Worm (Caenorhabditis elegans) whole organism, early embryonic: ENCODE measurements around the gene cyp-33D1.

Experiments used
- B0310.2 ChIP-seq: sonication (generic microtip); optimal IDR thresholded peaks from 2 replicates; lab custom pipeline; 2016; ENCODE audit warnings: mild to moderate bottlenecking, missing genetic modification characterization, missing compliant biosample characterization
- F13C5.2 ChIP-seq: sonication (generic microtip); optimal IDR thresholded peaks from 2 replicates; lab custom pipeline; 2017; ENCODE audit warnings: mild to moderate bottlenecking, missing genetic modification characterization, inconsistent platforms, missing compliant biosample characterization
- aly-1 ChIP-seq: sonication (generic microtip); optimal IDR thresholded peaks from 2 replicates; lab custom pipeline; 2016; ENCODE audit warnings: missing genetic modification characterization, missing compliant biosample characterization
- ama-1 ChIP-seq: fragments of 150-350 bp; optimal IDR thresholded peaks from 2 replicates; lab custom pipeline; 2014
- ceh-13 ChIP-seq: fragments of 200-800 bp; sonication (Bioruptor generic); optimal IDR thresholded peaks from 2 replicates; lab custom pipeline; 2018; ENCODE audit warnings: mild to moderate bottlenecking, missing genetic modification characterization, missing compliant biosample characterization
- ceh-36 ChIP-seq: sonication (generic microtip); optimal IDR thresholded peaks from 2 replicates; lab custom pipeline; 2016; ENCODE audit warnings: missing genetic modification characterization, inconsistent platforms, missing compliant biosample characterization
- ets-7 ChIP-seq: sonication (generic microtip); optimal IDR thresholded peaks from 2 replicates; lab custom pipeline; 2016; ENCODE audit warnings: missing genotype, missing genetic modification characterization, missing compliant biosample characterization
- flt-1 ChIP-seq: fragments of 200-800 bp; sonication (Bioruptor generic); IDR thresholded peaks from 2 replicates; pipeline ENCODE4 v1.3.6; 2022; ENCODE audit warnings: missing genetic modification characterization, missing compliant biosample characterization
- hmbx-1 ChIP-seq: sonication (generic microtip); optimal IDR thresholded peaks from 2 replicates; lab custom pipeline; 2016; ENCODE audit warnings: mild to moderate bottlenecking, missing genetic modification characterization, missing compliant biosample characterization
- hmg-4 ChIP-seq: fragments of 200-800 bp; sonication (Bioruptor generic); optimal IDR thresholded peaks from 2 replicates; lab custom pipeline; 2018; ENCODE audit warnings: mild to moderate bottlenecking, missing genetic modification characterization, missing compliant biosample characterization
- hnd-1 ChIP-seq: sonication (generic microtip); optimal IDR thresholded peaks from 2 replicates; lab custom pipeline; 2016; ENCODE audit warnings: missing genetic modification characterization, missing compliant biosample characterization
- pes-1 ChIP-seq: fragments of 200-800 bp; sonication (Bioruptor generic); IDR thresholded peaks from 2 replicates; pipeline ENCODE4 v1.3.6; 2022; ENCODE audit warnings: missing genetic modification reagents, missing genetic modification characterization, missing compliant biosample characterization
- scrt-1 ChIP-seq: fragments of 200-800 bp; sonication (Bioruptor generic); IDR thresholded peaks from 2 replicates; pipeline ENCODE4 v1.3.6; 2022; ENCODE audit warnings: missing genetic modification characterization, missing compliant biosample characterization
- sea-1 ChIP-seq: fragments of 200-800 bp; sonication (Bioruptor generic); conservative IDR thresholded peaks from 2 replicates; pipeline ENCODE4 v1.3.6; 2022; ENCODE audit warnings: missing genetic modification characterization, missing compliant biosample characterization
- tbx-11 ChIP-seq: fragments of 200-800 bp; sonication (Bioruptor generic); IDR thresholded peaks from 2 replicates; pipeline ENCODE4 v1.3.6; 2022; ENCODE audit warnings: missing genetic modification characterization, missing compliant biosample characterization
- tbx-37 ChIP-seq: fragments of 200-800 bp; sonication (Bioruptor generic); conservative IDR thresholded peaks from 2 replicates; pipeline ENCODE4 v1.3.6; 2022; ENCODE audit warnings: missing genetic modification reagents, missing genetic modification characterization, missing compliant biosample characterization
- tra-4 ChIP-seq: sonication (generic microtip); optimal IDR thresholded peaks from 2 replicates; lab custom pipeline; 2017; ENCODE audit warnings: missing genetic modification characterization, missing compliant biosample characterization

Gene cyp-33D1

DNA sequence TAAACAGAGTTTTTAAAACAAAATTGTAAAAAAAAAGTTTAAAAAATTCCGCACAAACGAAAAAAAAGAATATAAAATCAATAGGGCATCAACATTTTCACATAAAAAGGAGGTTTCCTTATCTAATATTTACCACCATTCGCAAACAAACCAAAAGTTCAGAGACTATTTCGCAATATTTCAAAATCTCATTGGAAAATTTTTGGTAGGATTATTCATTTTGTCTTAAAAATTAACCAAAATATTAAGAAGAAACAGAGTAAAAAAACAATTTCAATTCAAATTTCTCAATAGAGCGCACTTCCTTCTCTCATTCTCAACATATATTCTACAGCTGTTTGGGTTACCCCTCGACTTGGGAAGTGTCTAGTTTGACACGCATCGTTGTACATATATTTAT, 15.6 kb downstream of the cyp-33D1 start:
- TF ChIP-seq ceh-36 (tag; lab: Kevin White, UChicago) (no peak), sea-1 (GFP tag; lab: Robert Waterston, UW) (no peak), ama-1 (lab: Kevin White, UChicago) (no peak), hmg-4 (no peak), tbx-37 (GFP tag; lab: Robert Waterston, UW) (no peak), scrt-1 (no peak), flt-1 (GFP tag; lab: Robert Waterston, UW) (no peak), F13C5.2 (tag; lab: Kevin White, UChicago) (no peak), tbx-11 (GFP tag; lab: Robert Waterston, UW) (no peak), pes-1 (GFP tag; lab: Robert Waterston, UW) (no peak), hnd-1 (tag; lab: Kevin White, UChicago) (no peak), ets-7 (tag; lab: Kevin White, UChicago) (no peak), B0310.2 (tag; lab: Kevin White, UChicago) (no peak), aly-1 (tag; lab: Kevin White, UChicago) (no peak), ceh-13 (GFP tag; lab: Kevin White, UChicago) (no peak), tra-4 (no peak)

DNA sequence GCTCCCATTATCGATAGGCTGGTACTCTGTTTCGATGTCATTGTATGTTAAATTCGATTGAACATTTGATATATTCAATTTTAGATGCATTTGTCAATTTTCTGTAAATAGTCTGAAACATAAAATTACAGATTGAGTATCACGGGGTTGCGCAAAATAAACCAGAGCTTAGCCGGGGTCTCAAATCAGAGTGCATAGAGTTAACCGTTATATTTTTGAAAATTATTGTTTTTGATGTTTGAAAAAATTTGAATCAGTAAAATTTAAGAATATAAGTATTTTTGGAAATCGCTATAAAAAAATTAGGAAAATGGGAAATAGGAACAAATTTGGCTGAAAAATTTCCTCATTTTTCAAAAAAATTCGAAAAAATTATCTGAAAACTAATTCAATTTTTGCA, 16.1 kb downstream of the cyp-33D1 start, which contains the start of gene F10A3.17:
Gene F10A3.17, minus strand, starts transcription at position 101 of the 400 bp plus-strand sequence.
- no peak for TF ChIP-seq hmbx-1 (tag; lab: Kevin White, UChicago)

DNA sequence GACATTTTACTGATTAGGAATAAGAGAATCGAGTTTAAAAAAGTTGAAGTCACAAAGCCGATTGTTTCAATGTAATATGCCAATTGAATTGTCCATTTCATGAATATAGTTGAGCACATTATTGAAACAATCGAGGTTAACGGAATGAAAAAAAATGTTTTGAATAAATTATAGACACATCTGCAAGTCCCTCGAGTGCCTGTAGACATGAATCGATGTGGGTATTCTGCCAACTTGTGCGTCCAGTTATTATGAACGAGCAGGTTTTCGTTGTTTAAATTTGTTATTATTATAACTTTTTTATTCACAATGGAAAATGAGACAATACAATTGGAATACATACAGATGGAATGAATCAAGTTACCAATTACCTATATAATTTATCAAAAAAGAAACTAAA, 17.3 kb downstream of the cyp-33D1 start, which contains the start of gene str-99:
Gene str-99, minus strand, starts transcription at position 101 of the 400 bp plus-strand sequence.
- no peak for TF ChIP-seq tbx-37 (GFP tag; lab: Robert Waterston, UW)
- no peak for TF ChIP-seq ceh-13 (GFP tag; lab: Kevin White, UChicago)
- TF ChIP-seq tra-4 = no peak
- TF ChIP-seq aly-1 (tag; lab: Kevin White, UChicago) = no peak
- TF ChIP-seq B0310.2 (tag; lab: Kevin White, UChicago) = no peak
- no peak for TF ChIP-seq flt-1 (GFP tag; lab: Robert Waterston, UW)
- TF ChIP-seq hmbx-1 (tag; lab: Kevin White, UChicago) = no peak
- TF ChIP-seq scrt-1 = no peak
- TF ChIP-seq tbx-11 (GFP tag; lab: Robert Waterston, UW) = no peak
- TF ChIP-seq hnd-1 (tag; lab: Kevin White, UChicago) = no peak
- no peak for TF ChIP-seq ama-1 (lab: Kevin White, UChicago)
- TF ChIP-seq pes-1 (GFP tag; lab: Robert Waterston, UW) = no peak

DNA sequence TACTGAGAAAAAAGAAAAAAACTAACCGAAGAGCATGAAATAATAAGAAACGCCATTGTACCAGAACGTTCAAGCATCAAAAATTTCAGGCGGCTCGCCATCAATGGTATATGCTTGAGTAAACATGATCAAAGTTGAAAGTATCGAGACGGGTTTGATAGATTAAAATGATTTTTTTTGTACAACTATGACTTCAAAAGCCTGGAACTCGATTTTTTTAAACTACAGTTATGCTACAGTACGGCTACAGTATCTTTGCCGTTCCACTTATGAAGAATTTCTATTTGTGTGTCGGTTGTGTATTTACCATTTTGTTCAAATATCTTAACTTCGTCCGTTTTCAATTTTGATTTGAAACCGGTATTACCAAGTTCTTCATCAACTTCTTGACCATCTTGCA, 20.5 kb downstream of the cyp-33D1 start, which contains the start of gene str-97:
Gene str-97, minus strand, starts transcription at position 101 of the 400 bp plus-strand sequence.
- no peak for TF ChIP-seq ets-7 (tag; lab: Kevin White, UChicago)
- TF ChIP-seq flt-1 (GFP tag; lab: Robert Waterston, UW) = no peak

ce11 chrV:16153375-16153774, 22.3 kb downstream of the cyp-33D1 start, which contains the start of gene str-254:
Gene str-254, minus strand, starts transcription at chrV:16153475.
- TF ChIP-seq tbx-11 (GFP tag; lab: Robert Waterston, UW) (no peak), F13C5.2 (tag; lab: Kevin White, UChicago) (no peak), aly-1 (tag; lab: Kevin White, UChicago) (no peak), ceh-36 (tag; lab: Kevin White, UChicago) (no peak), scrt-1 (no peak), flt-1 (GFP tag; lab: Robert Waterston, UW) (no peak), hmg-4 (no peak), ceh-13 (GFP tag; lab: Kevin White, UChicago) (no peak), hmbx-1 (tag; lab: Kevin White, UChicago) (no peak), B0310.2 (tag; lab: Kevin White, UChicago) (no peak), hnd-1 (tag; lab: Kevin White, UChicago) (no peak), pes-1 (GFP tag; lab: Robert Waterston, UW) (no peak), tbx-37 (GFP tag; lab: Robert Waterston, UW) (no peak), sea-1 (GFP tag; lab: Robert Waterston, UW) (no peak), ama-1 (lab: Kevin White, UChicago) (no peak), tra-4 (no peak), ets-7 (tag; lab: Kevin White, UChicago) (no peak)

DNA sequence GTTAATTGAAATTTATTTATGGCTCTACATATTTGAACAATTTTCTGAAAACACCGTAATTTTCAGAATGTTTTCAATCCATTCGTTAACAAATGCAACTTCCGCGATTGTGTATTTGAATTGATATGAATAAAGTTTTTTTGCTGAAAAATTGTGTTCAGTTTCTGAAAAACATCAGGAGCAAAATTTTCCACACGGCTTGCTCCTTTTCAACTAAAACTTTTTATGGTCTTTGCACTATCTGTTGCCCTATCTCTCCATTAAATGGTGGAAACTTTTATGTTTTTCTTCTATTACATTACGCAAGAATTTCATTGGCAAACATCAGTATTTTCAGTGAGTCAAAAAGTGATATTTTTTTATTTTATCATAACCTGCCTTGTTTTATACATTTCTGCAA, 26.9 kb downstream of the cyp-33D1 start, which contains the start of gene F10A3.4:
Gene F10A3.4, plus strand, starts transcription at position 301 of the 400 bp plus-strand sequence.
- TF ChIP-seq flt-1 (GFP tag; lab: Robert Waterston, UW) (no peak), ceh-36 (tag; lab: Kevin White, UChicago) (no peak), scrt-1 (no peak), F13C5.2 (tag; lab: Kevin White, UChicago) (no peak), tbx-11 (GFP tag; lab: Robert Waterston, UW) (no peak), B0310.2 (tag; lab: Kevin White, UChicago) (no peak), ceh-13 (GFP tag; lab: Kevin White, UChicago) (no peak), hnd-1 (tag; lab: Kevin White, UChicago) (no peak), ama-1 (lab: Kevin White, UChicago) (no peak), hmbx-1 (tag; lab: Kevin White, UChicago) (no peak), tbx-37 (GFP tag; lab: Robert Waterston, UW) (no peak), ets-7 (tag; lab: Kevin White, UChicago) (no peak), sea-1 (GFP tag; lab: Robert Waterston, UW) (no peak), tra-4 (no peak), hmg-4 (no peak)

ce11 chrV:16145009-16145408, 30.6 kb downstream of the cyp-33D1 start:
- TF ChIP-seq hmbx-1 (tag; lab: Kevin White, UChicago) (no peak), flt-1 (GFP tag; lab: Robert Waterston, UW) (no peak), ceh-13 (GFP tag; lab: Kevin White, UChicago) (no peak), tra-4 (no peak), sea-1 (GFP tag; lab: Robert Waterston, UW) (no peak), pes-1 (GFP tag; lab: Robert Waterston, UW) (no peak), ets-7 (tag; lab: Kevin White, UChicago) (no peak), hmg-4 (no peak), F13C5.2 (tag; lab: Kevin White, UChicago) (no peak), ceh-36 (tag; lab: Kevin White, UChicago) (no peak), scrt-1 (no peak)
